Worm (Caenorhabditis elegans): ENCODE measurements around the gene rpb-6.

ce11 chrII:10608821-10609220 lies 29.6 kb downstream of the rpb-6 start:
- TF ChIP-seq F55B11.4 (tag; optimal IDR thresholded peaks at IDR 0.05; ENCODE audit: borderline replicate concordance, insufficient read depth) (no peak), ama-1 (optimal IDR thresholded peaks at IDR 0.05) (no peak), ama-1 (GFP tag; optimal IDR thresholded peaks at IDR 0.05) (no peak), sdz-38 (tag; optimal IDR thresholded peaks at IDR 0.05) (no peak), F49E8.2 (tag; optimal IDR thresholded peaks at IDR 0.05; ENCODE audit: insufficient read depth) (no peak), F10E7.11 (tag; optimal IDR thresholded peaks at IDR 0.05) (no peak), K12H6.12 (tag; optimal IDR thresholded peaks at IDR 0.05) (no peak), snpc-4 (GFP tag; optimal IDR thresholded peaks at IDR 0.05) (no peak), snpc-4 (tag; optimal IDR thresholded peaks at IDR 0.05) (no peak)

Data from whole organism, young adult.